Fruit fly (Drosophila melanogaster): Measurements from ENCODE around the gene Gr66a.

The Gr66a gene

dm6 chr3L:8288396-8288795, 18.4 kb downstream of the Gr66a start (continued):
- no peak for TF ChIP-seq fkh (GFP tag; optimal IDR thresholded peaks at IDR 0.05)
- no peak for TF ChIP-seq CG8632 (GFP tag; optimal IDR thresholded peaks at IDR 0.05)
- TF ChIP-seq dac (GFP tag; optimal IDR thresholded peaks at IDR 0.05) = no peak
- TF ChIP-seq OdsH (GFP tag; optimal IDR thresholded peaks at IDR 0.05) = no peak
- no peak for TF ChIP-seq vri (GFP tag; optimal IDR thresholded peaks at IDR 0.05)
- TF ChIP-seq CG8319 (GFP tag; optimal IDR thresholded peaks at IDR 0.05) = no peak
- TF ChIP-seq CG6792 (GFP tag; optimal IDR thresholded peaks at IDR 0.05) = no peak
- no peak for TF ChIP-seq spab (GFP tag; optimal IDR thresholded peaks at IDR 0.05)
- TF ChIP-seq topi (GFP tag; optimal IDR thresholded peaks at IDR 0.05) = peak; percentile 29
- TF ChIP-seq Met (GFP tag; optimal IDR thresholded peaks at IDR 0.05) = peak; percentile 40
- no peak for TF ChIP-seq CG6808 (GFP tag; optimal IDR thresholded peaks at IDR 0.05)

- TF ChIP-seq CG6276 (GFP tag; optimal IDR thresholded peaks at IDR 0.05) (peak; percentile 42), Sox102F (GFP tag; optimal IDR thresholded peaks at IDR 0.05) (no peak), pdm3 (GFP tag; optimal IDR thresholded peaks at IDR 0.05) (no peak), CG8119 (GFP tag; IDR thresholded peaks at IDR 0.05) (peak; percentile 34; the same call in 1 of the 3 replicates), eg (GFP tag; IDR thresholded peaks at IDR 0.05) (peak; percentile 47; the same call in 1 of the 3 replicates), dsx (GFP tag; optimal IDR thresholded peaks at IDR 0.05; ENCODE audit: poor library complexity, severe bottlenecking) (no peak), CG3032 (tag; optimal IDR thresholded peaks at IDR 0.05) (no peak), CG15336 (GFP tag; IDR thresholded peaks at IDR 0.05) (peak; percentile 56)
Measured at dm6 chr3L:8286397-8286796, 20.4 kb downstream of the Gr66a start.

dm6 chr3L:8285773-8286172, 21.0 kb downstream of the Gr66a start:
- TF ChIP-seq Blimp-1 (GFP tag; optimal IDR thresholded peaks at IDR 0.05) = no peak
- TF ChIP-seq fd85E (GFP tag; optimal IDR thresholded peaks at IDR 0.05) = no peak
- no peak for TF ChIP-seq OdsH (GFP tag; optimal IDR thresholded peaks at IDR 0.05)
- TF ChIP-seq CG8319 (GFP tag; optimal IDR thresholded peaks at IDR 0.05) = no peak
- no peak for TF ChIP-seq spab (GFP tag; optimal IDR thresholded peaks at IDR 0.05)
- no peak for TF ChIP-seq cyc (GFP tag; optimal IDR thresholded peaks at IDR 0.05)
- no peak for TF ChIP-seq Lpt (GFP tag; optimal IDR thresholded peaks at IDR 0.05)
- TF ChIP-seq CG9139 (GFP tag; optimal IDR thresholded peaks at IDR 0.05) = no peak
- no peak for TF ChIP-seq pdm3 (GFP tag; optimal IDR thresholded peaks at IDR 0.05)
- no peak for TF ChIP-seq acj6 (GFP tag; optimal IDR thresholded peaks at IDR 0.05)
- TF ChIP-seq vri (GFP tag; optimal IDR thresholded peaks at IDR 0.05) = no peak
- TF ChIP-seq Sox15 (GFP tag; optimal IDR thresholded peaks at IDR 0.05) = no peak
- TF ChIP-seq net (GFP tag; optimal IDR thresholded peaks at IDR 0.05) = no peak
- no peak for TF ChIP-seq CG11902 (GFP tag; optimal IDR thresholded peaks at IDR 0.05)
- no peak for TF ChIP-seq Eip78C (GFP tag)

dm6 chr3L:8285291-8285690, 21.5 kb downstream of the Gr66a start:
- TF ChIP-seq dsx (GFP tag; optimal IDR thresholded peaks at IDR 0.05; ENCODE audit: poor library complexity, severe bottlenecking) (no peak), CG15336 (GFP tag; IDR thresholded peaks at IDR 0.05) (no peak), Ets96B (tag; optimal IDR thresholded peaks at IDR 0.05) (no peak), CG6163 (GFP tag; IDR thresholded peaks at IDR 0.05) (no peak), svp (GFP tag) (no peak), CG34406 (GFP tag; optimal IDR thresholded peaks at IDR 0.05) (no peak), CG9139 (GFP tag; optimal IDR thresholded peaks at IDR 0.05) (no peak), CG3919 (GFP tag; optimal IDR thresholded peaks at IDR 0.05) (no peak), Hr38 (GFP tag; optimal IDR thresholded peaks at IDR 0.05) (no peak), Eip75B (GFP tag; optimal IDR thresholded peaks at IDR 0.05) (no peak), Sox14 (GFP tag; optimal IDR thresholded peaks at IDR 0.05) (no peak), eg (GFP tag; IDR thresholded peaks at IDR 0.05) (no peak), Gug (GFP tag; IDR thresholded peaks at IDR 0.05) (no peak), esn (GFP tag; optimal IDR thresholded peaks at IDR 0.05) (no peak), vri (GFP tag; optimal IDR thresholded peaks at IDR 0.05) (no peak), dac (GFP tag; optimal IDR thresholded peaks at IDR 0.05) (no peak), CG16779 (tag; optimal IDR thresholded peaks at IDR 0.05) (no peak), CG4318 (GFP tag; optimal IDR thresholded peaks at IDR 0.05) (no peak), Met (GFP tag; optimal IDR thresholded peaks at IDR 0.05) (no peak), net (GFP tag; optimal IDR thresholded peaks at IDR 0.05) (no peak)

All from whole organism, prepupa.